Fruit fly (Drosophila melanogaster) whole organism, wandering third instar larva: Measurements from ENCODE around the gene CG8136.
A peak's percentile ranks its signal among the peaks of the same experiment; 100 is the strongest.

Experiments
- Abd-B ChIP-seq: fragments of >200 bp; optimal IDR thresholded peaks from 2 replicates; lab custom pipeline; 2017; ENCODE audit warnings: missing biosample characterization, missing genetic modification characterization
- CG32264 ChIP-seq: fragments of 200-800 bp; sonication (Bioruptor generic); optimal IDR thresholded peaks from 2 replicates; lab custom pipeline; 2016; ENCODE audit warnings: missing biosample characterization, missing genetic modification characterization
- CG9705 ChIP-seq: fragments of 200-800 bp; sonication (Bioruptor generic); optimal IDR thresholded peaks from 2 replicates; lab custom pipeline; 2018; ENCODE audit warnings: missing biosample characterization, mild to moderate bottlenecking, missing genetic modification characterization
- CrebA ChIP-seq: fragments of 200-800 bp; sonication (Bioruptor generic); optimal IDR thresholded peaks from 2 replicates; lab custom pipeline; 2016; ENCODE audit warnings: missing biosample characterization, mild to moderate bottlenecking, missing genetic modification characterization, borderline replicate concordance
- Dfd ChIP-seq: fragments of >200 bp; optimal IDR thresholded peaks from 2 replicates; lab custom pipeline; 2017; ENCODE audit warnings: missing biosample characterization, missing genetic modification characterization
- Dif ChIP-seq: fragments of 200-275, 200-300 bp; sonication (Bioruptor generic); optimal IDR thresholded peaks from 2 replicates; lab custom pipeline; 2018; ENCODE audit warnings: missing biosample characterization, missing genetic modification characterization; ENCODE audit not compliant: partially characterized antibody
- GATAd ChIP-seq: sonication (Bioruptor generic); optimal IDR thresholded peaks from 2 replicates; lab custom pipeline; 2016; ENCODE audit warnings: missing biosample characterization, missing genetic modification characterization
- HLH106 ChIP-seq: fragments of 200-800 bp; optimal IDR thresholded peaks from 3 replicates; lab custom pipeline; 2019; ENCODE audit warnings: missing biosample characterization, mild to moderate bottlenecking, missing genetic modification characterization, moderate library complexity
- Hnf4 ChIP-seq: fragments of 200-800 bp; sonication (Bioruptor generic); optimal IDR thresholded peaks from 2 replicates; lab custom pipeline; 2016; ENCODE audit warnings: missing biosample characterization, mild to moderate bottlenecking, missing genetic modification characterization
- Hr78 ChIP-seq: fragments of >200 bp; optimal IDR thresholded peaks from 2 replicates; lab custom pipeline; 2017; ENCODE audit warnings: missing biosample characterization, missing genetic modification characterization
- Hr83 ChIP-seq: fragments of 200-300 bp; sonication (Bioruptor generic); optimal IDR thresholded peaks from 2 replicates; lab custom pipeline; 2016; ENCODE audit warnings: missing biosample characterization, mild to moderate bottlenecking, missing genetic modification characterization, moderate library complexity; ENCODE audit not compliant: poor library complexity, severe bottlenecking
- Jra ChIP-seq: sonication (Bioruptor generic); optimal IDR thresholded peaks from 2 replicates; lab custom pipeline; 2016; ENCODE audit warnings: missing biosample characterization, missing genetic modification characterization
- Mio ChIP-seq: sonication (Bioruptor generic); optimal IDR thresholded peaks from 2 replicates; lab custom pipeline; 2016; ENCODE audit warnings: missing biosample characterization, missing genetic modification characterization
- Myc ChIP-seq: fragments of >200 bp; optimal IDR thresholded peaks from 2 replicates; lab custom pipeline; 2017
- N ChIP-seq: fragments of >200 bp; optimal IDR thresholded peaks from 2 replicates; lab custom pipeline; 2018; ENCODE audit warnings: missing biosample characterization, missing external identifiers, missing genetic modification characterization
- OdsH ChIP-seq: fragments of 200-800 bp; sonication (Bioruptor generic); optimal IDR thresholded peaks from 2 replicates; lab custom pipeline; 2016; ENCODE audit warnings: missing biosample characterization, mild to moderate bottlenecking, missing genetic modification characterization
- Rel ChIP-seq, 2 experiments: fragments of 200-800 bp; sonication (Bioruptor generic) in 1 of 2; optimal IDR thresholded peaks; 2 replicates in 1 of 2; 3 replicates in 1 of 2; lab custom pipeline; 2016 to 2019; ENCODE audit warnings: mild to moderate bottlenecking in 2 of 2, missing biosample characterization in 2 of 2, missing genetic modification characterization in 2 of 2, moderate library complexity in 1 of 2
- Sp1 ChIP-seq: fragments of 200-800 bp; sonication (Bioruptor generic); optimal IDR thresholded peaks from 3 replicates; lab custom pipeline; 2019; ENCODE audit warnings: missing biosample characterization, mild to moderate bottlenecking, missing genetic modification characterization, moderate library complexity
- Vsx2 ChIP-seq: fragments of 200-300, 225-300 bp; sonication (Bioruptor generic); optimal IDR thresholded peaks from 2 replicates; lab custom pipeline; 2018; ENCODE audit warnings: missing biosample characterization, missing genetic modification characterization; ENCODE audit not compliant: partially characterized antibody
- br ChIP-seq: fragments of 200-800 bp; sonication (Bioruptor generic); optimal IDR thresholded peaks from 2 replicates; lab custom pipeline; 2016; ENCODE audit warnings: missing biosample characterization, missing genetic modification characterization
- brk ChIP-seq: fragments of 200-800 bp; sonication (Bioruptor generic); optimal IDR thresholded peaks from 2 replicates; lab custom pipeline; 2016; ENCODE audit warnings: missing biosample characterization, mild to moderate bottlenecking, missing genetic modification characterization
- dl ChIP-seq, 2 experiments: fragments of 175-275, 200-275 bp in 1 of 2; fragments of 200-275 bp in 1 of 2; sonication (Bioruptor generic); optimal IDR thresholded peaks; lab custom pipeline; 2018; ENCODE audit warnings: mild to moderate bottlenecking in 2 of 2, missing biosample characterization in 2 of 2, missing genetic modification characterization in 2 of 2, moderate library complexity in 2 of 2; ENCODE audit not compliant: partially characterized antibody in 2 of 2, insufficient read depth in 1 of 2
- dmrt93B ChIP-seq: fragments of 200-800 bp; sonication (Bioruptor generic); optimal IDR thresholded peaks from 2 replicates; lab custom pipeline; 2018; ENCODE audit warnings: missing biosample characterization, mild to moderate bottlenecking, missing genetic modification characterization
- dsf ChIP-seq: sonication (Bioruptor generic); optimal IDR thresholded peaks from 2 replicates; lab custom pipeline; 2016; ENCODE audit warnings: missing biosample characterization, missing genetic modification characterization, borderline replicate concordance
- ey ChIP-seq: fragments of 200-800 bp; sonication (Bioruptor generic); optimal IDR thresholded peaks from 2 replicates; lab custom pipeline; 2016; ENCODE audit warnings: missing biosample characterization, missing genetic modification characterization
- foxo ChIP-seq, 2 experiments: fragments of 200-800 bp; sonication (Bioruptor generic); optimal IDR thresholded peaks; 2 replicates in 1 of 2; 3 replicates in 1 of 2; lab custom pipeline; 2016 to 2017; ENCODE audit warnings: missing biosample characterization in 2 of 2, missing genetic modification characterization in 2 of 2
- fru ChIP-seq: fragments of 200-800 bp; sonication (Bioruptor generic); optimal IDR thresholded peaks from 3 replicates; lab custom pipeline; 2016; ENCODE audit warnings: missing biosample characterization, mild to moderate bottlenecking, missing genetic modification characterization
- h ChIP-seq: fragments of 200-800 bp; sonication (Bioruptor generic); optimal IDR thresholded peaks from 3 replicates; lab custom pipeline; 2016; ENCODE audit warnings: missing biosample characterization, mild to moderate bottlenecking, missing genetic modification characterization
- jim ChIP-seq: fragments of 175-275, 200-325 bp; sonication (Bioruptor generic); optimal IDR thresholded peaks from 2 replicates; lab custom pipeline; 2016; ENCODE audit warnings: missing biosample characterization, mild to moderate bottlenecking, missing genetic modification characterization
- lola ChIP-seq: fragments of >200 bp; optimal IDR thresholded peaks from 2 replicates; lab custom pipeline; 2017; ENCODE audit warnings: missing biosample characterization, missing genetic modification characterization
- pan ChIP-seq: fragments of >200 bp; optimal IDR thresholded peaks from 2 replicates; lab custom pipeline; 2017
- psq ChIP-seq: fragments of 200-800 bp; sonication (Bioruptor generic); optimal IDR thresholded peaks from 3 replicates; lab custom pipeline; 2017; ENCODE audit warnings: missing biosample characterization, mild to moderate bottlenecking, missing genetic modification characterization, moderate library complexity
- rgr ChIP-seq: fragments of 200-800 bp; sonication (Bioruptor generic); optimal IDR thresholded peaks from 3 replicates; lab custom pipeline; 2016; ENCODE audit warnings: missing biosample characterization, mild to moderate bottlenecking, missing genetic modification characterization
- sage ChIP-seq: fragments of 200-800 bp; sonication (Bioruptor generic); optimal IDR thresholded peaks from 2 replicates; lab custom pipeline; 2016; ENCODE audit warnings: missing biosample characterization, mild to moderate bottlenecking, missing genetic modification characterization
- sv ChIP-seq: fragments of 200-800 bp; sonication (Bioruptor generic); optimal IDR thresholded peaks from 3 replicates; lab custom pipeline; 2016; ENCODE audit warnings: missing biosample characterization, missing genetic modification characterization
- tai ChIP-seq: sonication (Bioruptor generic); optimal IDR thresholded peaks from 2 replicates; lab custom pipeline; 2016; ENCODE audit warnings: missing biosample characterization, missing genetic modification characterization
- usp ChIP-seq: fragments of >200 bp; optimal IDR thresholded peaks from 2 replicates; lab custom pipeline; 2017; ENCODE audit warnings: missing biosample characterization, missing genetic modification characterization
- woc ChIP-seq: sonication (Bioruptor generic); optimal IDR thresholded peaks from 2 replicates; lab custom pipeline; 2016; ENCODE audit warnings: missing biosample characterization, mild to moderate bottlenecking, missing genetic modification characterization

Gene CG8136

dm6 chr3R:8731597-8732263 lies 10.6 kb downstream of the CG8136 start, which contains the start of the genes M1BP and CG8202:
Gene M1BP, minus strand, starts transcription at chr3R:8731698.
Gene CG8202, plus strand, starts transcription at chr3R:8732091.
- TF ChIP-seq h (GFP tag; lab: Kevin White, UChicago), result peak; percentile 74
- TF ChIP-seq CrebA (GFP tag; lab: Kevin White, UChicago), result no peak
- no peak for TF ChIP-seq Rel (GFP tag; optimal IDR thresholded peaks at IDR 0.05; lab: Kevin White, UChicago)
- TF ChIP-seq Rel (tag; optimal IDR thresholded peaks at IDR 0.05; lab: Kevin White, UChicago), result peak; percentile 65
- no peak for TF ChIP-seq brk (GFP tag; lab: Kevin White, UChicago)
- no peak for TF ChIP-seq Vsx2 (GFP tag; lab: Kevin White, UChicago)
- no peak for TF ChIP-seq N (GFP tag; lab: Kevin White, UChicago)
- TF ChIP-seq br (GFP tag; lab: Kevin White, UChicago), result peak; percentile 64
- peak; percentile 83 for TF ChIP-seq OdsH (GFP tag; lab: Kevin White, UChicago)
- peak; percentile 75 for TF ChIP-seq fru
- TF ChIP-seq psq (GFP tag; lab: Kevin White, UChicago), result peak; percentile 88
- no peak for TF ChIP-seq Dif (GFP tag; lab: Kevin White, UChicago)
- TF ChIP-seq sage, result peak; percentile 41
- peak; percentile 58 for TF ChIP-seq Hr83 (GFP tag; lab: Kevin White, UChicago)
- TF ChIP-seq usp (GFP tag; lab: Kevin White, UChicago), result no peak
- TF ChIP-seq CG9705 (GFP tag; lab: Kevin White, UChicago), result peak; percentile 78
- TF ChIP-seq sv (GFP tag; lab: Kevin White, UChicago), result peak; percentile 44
- TF ChIP-seq pan (lab: Kevin White, UChicago), result no peak
- TF ChIP-seq Abd-B, result no peak
- peak; percentile 86 for TF ChIP-seq rgr
- TF ChIP-seq GATAd (GFP tag; lab: Kevin White, UChicago), result no peak
- TF ChIP-seq Hnf4 (GFP tag; lab: Kevin White, UChicago), result peak; percentile 70
- TF ChIP-seq Sp1 (GFP tag; lab: Kevin White, UChicago), result peak; percentile 92
- peak; percentile 91 for TF ChIP-seq HLH106 (tag; lab: Kevin White, UChicago)
- TF ChIP-seq jim, result peak; percentile 32
- peak; percentile 59 for TF ChIP-seq ey (GFP tag; lab: Kevin White, UChicago)
- TF ChIP-seq Myc, result peak; percentile 42
- TF ChIP-seq woc (GFP tag; lab: Kevin White, UChicago), result peak; percentile 63
- TF ChIP-seq dmrt93B, result peak; percentile 87
- TF ChIP-seq dl (GFP tag; optimal IDR thresholded peaks at IDR 0.05; lab: Kevin White, UChicago; ENCODE audit: insufficient read depth in 1 of 2, partially characterized antibody in 2 of 2), result no peak
- peak; percentile 44 for TF ChIP-seq Jra (GFP tag; lab: Kevin White, UChicago)
- TF ChIP-seq tai (GFP tag; lab: Kevin White, UChicago), result no peak
- peak in 1 of 2 experiments; percentile 89 for TF ChIP-seq foxo (GFP tag; optimal IDR thresholded peaks at IDR 0.05; lab: Kevin White, UChicago)
- TF ChIP-seq Dfd, result no peak
- TF ChIP-seq CG32264 (GFP tag; lab: Kevin White, UChicago), result no peak
- TF ChIP-seq dsf, result peak; percentile 35
- TF ChIP-seq lola (GFP tag; lab: Kevin White, UChicago), result no peak
- no peak for TF ChIP-seq Hr78 (GFP tag; lab: Kevin White, UChicago)
- TF ChIP-seq Mio (GFP tag; lab: Kevin White, UChicago), result peak; percentile 44

- TF ChIP-seq br (GFP tag; lab: Kevin White, UChicago), result no peak
- peak in 1 of 2 experiments; percentile 35 for TF ChIP-seq foxo (GFP tag; optimal IDR thresholded peaks at IDR 0.05; lab: Kevin White, UChicago)
- TF ChIP-seq Hr83 (GFP tag; lab: Kevin White, UChicago), result no peak
- peak; percentile 10 for TF ChIP-seq psq (GFP tag; lab: Kevin White, UChicago)
- TF ChIP-seq Dif (GFP tag; lab: Kevin White, UChicago), result no peak
- no peak for TF ChIP-seq N (GFP tag; lab: Kevin White, UChicago)
- TF ChIP-seq usp (GFP tag; lab: Kevin White, UChicago), result no peak
- peak; percentile 1 for TF ChIP-seq ey (GFP tag; lab: Kevin White, UChicago)
- TF ChIP-seq CrebA (GFP tag; lab: Kevin White, UChicago), result no peak
- no peak for TF ChIP-seq dmrt93B
- no peak for TF ChIP-seq Vsx2 (GFP tag; lab: Kevin White, UChicago)
- TF ChIP-seq Hr78 (GFP tag; lab: Kevin White, UChicago), result no peak
- TF ChIP-seq h (GFP tag; lab: Kevin White, UChicago), result peak; percentile 45
- TF ChIP-seq tai (GFP tag; lab: Kevin White, UChicago), result no peak
- TF ChIP-seq Hnf4 (GFP tag; lab: Kevin White, UChicago), result no peak
- TF ChIP-seq sv (GFP tag; lab: Kevin White, UChicago), result no peak
- no peak for TF ChIP-seq brk (GFP tag; lab: Kevin White, UChicago)
- no peak for TF ChIP-seq dsf
- no peak for TF ChIP-seq Rel (GFP tag; optimal IDR thresholded peaks at IDR 0.05; lab: Kevin White, UChicago)
- no peak for TF ChIP-seq Rel (tag; optimal IDR thresholded peaks at IDR 0.05; lab: Kevin White, UChicago)
- peak; percentile 65 for TF ChIP-seq fru
- no peak for TF ChIP-seq Jra (GFP tag; lab: Kevin White, UChicago)
- TF ChIP-seq CG9705 (GFP tag; lab: Kevin White, UChicago), result no peak
- peak; percentile 40 for TF ChIP-seq Sp1 (GFP tag; lab: Kevin White, UChicago)
- TF ChIP-seq pan (lab: Kevin White, UChicago), result no peak
- no peak for TF ChIP-seq Myc
- TF ChIP-seq Abd-B, result no peak
- TF ChIP-seq woc (GFP tag; lab: Kevin White, UChicago), result peak; percentile 36
- no peak for TF ChIP-seq Mio (GFP tag; lab: Kevin White, UChicago)
- TF ChIP-seq OdsH (GFP tag; lab: Kevin White, UChicago), result peak; percentile 25
- no peak for TF ChIP-seq CG32264 (GFP tag; lab: Kevin White, UChicago)
- no peak for TF ChIP-seq sage
- TF ChIP-seq GATAd (GFP tag; lab: Kevin White, UChicago), result no peak
- TF ChIP-seq rgr, result peak; percentile 42
- TF ChIP-seq Dfd, result no peak
- TF ChIP-seq jim, result no peak
- no peak for TF ChIP-seq dl (GFP tag; optimal IDR thresholded peaks at IDR 0.05; lab: Kevin White, UChicago; ENCODE audit: insufficient read depth in 1 of 2, partially characterized antibody in 2 of 2)
- TF ChIP-seq HLH106 (tag; lab: Kevin White, UChicago), result peak; percentile 20
- TF ChIP-seq lola (GFP tag; lab: Kevin White, UChicago), result no peak
- TF ChIP-seq, all 38 proteins: peak for 10
Measured at dm6 chr3R:8739161-8739783, 18.1 kb downstream of the CG8136 start.
